Fruit fly (Drosophila melanogaster) whole organism, wandering third instar larva: Measurements from ENCODE around the gene CG46467.
A peak's percentile ranks its signal among the peaks of the same experiment; 100 is the strongest.

Experiments
- Hr83 ChIP-seq: fragments of 200-300 bp; sonication (Bioruptor generic); optimal IDR thresholded peaks from 2 replicates; lab custom pipeline; 2016; ENCODE audit warnings: missing biosample characterization, mild to moderate bottlenecking, missing genetic modification characterization, moderate library complexity; ENCODE audit not compliant: poor library complexity, severe bottlenecking
- Myc ChIP-seq: fragments of >200 bp; optimal IDR thresholded peaks from 2 replicates; lab custom pipeline; 2017
- Rel ChIP-seq, 2 experiments: fragments of 200-800 bp; sonication (Bioruptor generic) in 1 of 2; optimal IDR thresholded peaks; 2 replicates in 1 of 2; 3 replicates in 1 of 2; lab custom pipeline; 2016 to 2019; ENCODE audit warnings: mild to moderate bottlenecking in 2 of 2, missing biosample characterization in 2 of 2, missing genetic modification characterization in 2 of 2, moderate library complexity in 1 of 2
- brk ChIP-seq: fragments of 200-800 bp; sonication (Bioruptor generic); optimal IDR thresholded peaks from 2 replicates; lab custom pipeline; 2016; ENCODE audit warnings: missing biosample characterization, mild to moderate bottlenecking, missing genetic modification characterization
- fru ChIP-seq: fragments of 200-800 bp; sonication (Bioruptor generic); optimal IDR thresholded peaks from 3 replicates; lab custom pipeline; 2016; ENCODE audit warnings: missing biosample characterization, mild to moderate bottlenecking, missing genetic modification characterization
- h ChIP-seq: fragments of 200-800 bp; sonication (Bioruptor generic); optimal IDR thresholded peaks from 3 replicates; lab custom pipeline; 2016; ENCODE audit warnings: missing biosample characterization, mild to moderate bottlenecking, missing genetic modification characterization
- pan ChIP-seq: fragments of >200 bp; optimal IDR thresholded peaks from 2 replicates; lab custom pipeline; 2017

The CG46467 gene

dm6 chr3R:10034995-10035446 lies 160.5 kb downstream of the CG46467 start:
- TF ChIP-seq Myc (lab: Kevin White, UChicago) (no peak), pan (lab: Kevin White, UChicago) (no peak), Rel (GFP tag; optimal IDR thresholded peaks at IDR 0.05; lab: Kevin White, UChicago) (no peak), Rel (tag; optimal IDR thresholded peaks at IDR 0.05; lab: Kevin White, UChicago) (peak; percentile 19), fru (GFP tag; lab: Kevin White, UChicago) (no peak)

dm6 chr3R:10035765-10036164 lies 161.3 kb downstream of the CG46467 start:
- TF ChIP-seq Rel (GFP tag; optimal IDR thresholded peaks at IDR 0.05; lab: Kevin White, UChicago): no peak
- TF ChIP-seq Rel (tag; optimal IDR thresholded peaks at IDR 0.05; lab: Kevin White, UChicago): no peak
- TF ChIP-seq Hr83 (GFP tag; lab: Kevin White, UChicago): no peak
- TF ChIP-seq h: no peak
- no peak for TF ChIP-seq Myc (lab: Kevin White, UChicago)
- TF ChIP-seq brk (GFP tag; lab: Kevin White, UChicago): peak; percentile 47
